Worm (Caenorhabditis elegans) whole organism, mixed stage, embryonic: ENCODE results near the gene wht-2.
A peak's percentile ranks its signal among the peaks of the same experiment; 100 is the strongest.

Source experiments
- M03D4.4 ChIP-seq: sonication (generic microtip); optimal IDR thresholded peaks from 2 replicates; lab custom pipeline; 2017; ENCODE audit warnings: mild to moderate bottlenecking, missing genetic modification characterization, missing compliant biosample characterization
- bed-3 ChIP-seq: fragments of 200-800 bp; sonication (Bioruptor generic); optimal IDR thresholded peaks from 3 replicates; lab custom pipeline; 2018; ENCODE audit warnings: mild to moderate bottlenecking, missing genetic modification characterization, moderate library complexity, missing compliant biosample characterization
- blmp-1 ChIP-seq: fragments of 150-350 bp; optimal IDR thresholded peaks from 2 replicates; lab custom pipeline; 2014; ENCODE audit warnings: missing biosample characterization, missing genetic modification characterization
- ceh-43 ChIP-seq: fragments of 200-800 bp; sonication (Bioruptor generic); optimal IDR thresholded peaks from 2 replicates; lab custom pipeline; 2018; ENCODE audit warnings: mild to moderate bottlenecking, missing genetic modification characterization, moderate library complexity, missing compliant biosample characterization
- ceh-83 ChIP-seq: fragments of 200-800 bp; sonication (Bioruptor generic); optimal IDR thresholded peaks from 2 replicates; lab custom pipeline; 2018; ENCODE audit warnings: mild to moderate bottlenecking, missing genetic modification characterization, missing compliant biosample characterization
- ces-1 ChIP-seq: fragments of 150-350 bp; optimal IDR thresholded peaks from 2 replicates; lab custom pipeline; 2014; ENCODE audit warnings: missing biosample characterization, missing genetic modification reagents, missing genetic modification characterization
- cnd-1 ChIP-seq: fragments of 200-800 bp; sonication (Bioruptor generic); optimal IDR thresholded peaks from 2 replicates; lab custom pipeline; 2018; ENCODE audit warnings: mild to moderate bottlenecking, missing genetic modification characterization, missing compliant biosample characterization
- drap-1 ChIP-seq: fragments of 200-800 bp; sonication (Bioruptor generic); optimal IDR thresholded peaks from 3 replicates; lab custom pipeline; 2018; ENCODE audit warnings: mild to moderate bottlenecking, missing genetic modification characterization, missing compliant biosample characterization
- flh-1 ChIP-seq: fragments of 200-800 bp; sonication (Bioruptor generic); optimal IDR thresholded peaks from 2 replicates; lab custom pipeline; 2018; ENCODE audit warnings: mild to moderate bottlenecking, missing genetic modification characterization, moderate library complexity, missing compliant biosample characterization
- hlh-1 ChIP-seq: fragments of 150-350 bp; optimal IDR thresholded peaks from 2 replicates; lab custom pipeline; 2014; ENCODE audit warnings: missing biosample characterization, missing genetic modification reagents, missing genetic modification characterization
- lin-32 ChIP-seq: fragments of 200-800 bp; sonication (Bioruptor generic); optimal IDR thresholded peaks from 2 replicates; lab custom pipeline; 2018; ENCODE audit warnings: mild to moderate bottlenecking, missing genetic modification characterization, missing compliant biosample characterization
- lsy-2 ChIP-seq: fragments of 150-350 bp; optimal IDR thresholded peaks from 2 replicates; lab custom pipeline; 2014; ENCODE audit warnings: missing biosample characterization, missing genetic modification characterization
- mab-5 ChIP-seq: fragments of 150-350 bp; optimal IDR thresholded peaks from 2 replicates; lab custom pipeline; 2014; ENCODE audit warnings: missing biosample characterization, missing genetic modification characterization
- mep-1 ChIP-seq: fragments of 150-350 bp; optimal IDR thresholded peaks from 2 replicates; lab custom pipeline; 2017; ENCODE audit warnings: missing biosample characterization, missing genetic modification reagents, missing genetic modification characterization, inconsistent platforms
- mls-2 ChIP-seq: sonication (generic microtip); optimal IDR thresholded peaks from 2 replicates; lab custom pipeline; 2016; ENCODE audit warnings: mild to moderate bottlenecking, missing genetic modification characterization, moderate library complexity, missing compliant biosample characterization
- nhr-12 ChIP-seq: fragments of 150-350 bp; optimal IDR thresholded peaks from 2 replicates; lab custom pipeline; 2014; ENCODE audit warnings: missing biosample characterization, missing genetic modification characterization
- nhr-237 ChIP-seq: fragments of 150-350 bp; optimal IDR thresholded peaks from 2 replicates; lab custom pipeline; 2014; ENCODE audit warnings: missing biosample characterization, missing genetic modification characterization
- nhr-28 ChIP-seq: fragments of 150-350 bp; optimal IDR thresholded peaks from 2 replicates; lab custom pipeline; 2014; ENCODE audit warnings: missing biosample characterization, missing genetic modification characterization
- nhr-76 ChIP-seq: sonication (generic microtip); optimal IDR thresholded peaks from 2 replicates; lab custom pipeline; 2017; ENCODE audit warnings: missing biosample characterization, missing genetic modification characterization
- pha-4 ChIP-seq: fragments of 150-350 bp; optimal IDR thresholded peaks from 2 replicates; lab custom pipeline; 2018; ENCODE audit warnings: missing biosample characterization, missing genetic modification reagents, missing genetic modification characterization
- sem-2 ChIP-seq: fragments of 200-800 bp; sonication (Bioruptor generic); optimal IDR thresholded peaks from 2 replicates; lab custom pipeline; 2018; ENCODE audit warnings: mild to moderate bottlenecking, missing genetic modification characterization, missing compliant biosample characterization
- snpc-4 ChIP-seq: fragments of 150-350 bp; optimal IDR thresholded peaks from 2 replicates; lab custom pipeline; 2014; ENCODE audit warnings: missing biosample characterization, missing genetic modification characterization
- tbx-8 ChIP-seq: fragments of 200-800 bp; sonication (Bioruptor generic); optimal IDR thresholded peaks from 2 replicates; lab custom pipeline; 2018; ENCODE audit warnings: mild to moderate bottlenecking, missing genetic modification characterization, moderate library complexity, missing compliant biosample characterization
- unc-120 ChIP-seq: sonication (generic microtip); optimal IDR thresholded peaks from 2 replicates; lab custom pipeline; 2017; ENCODE audit warnings: missing genetic modification characterization, missing compliant biosample characterization; ENCODE audit not compliant: poor library complexity, severe bottlenecking
- unc-62 ChIP-seq: fragments of 150-350 bp; optimal IDR thresholded peaks from 2 replicates; lab custom pipeline; 2014; ENCODE audit warnings: missing biosample characterization, missing genetic modification reagents, missing genetic modification characterization
- zip-8 ChIP-seq: fragments of 150-350 bp; optimal IDR thresholded peaks from 2 replicates; lab custom pipeline; 2014; ENCODE audit warnings: missing biosample characterization, missing genetic modification characterization
- ztf-11 ChIP-seq: fragments of 150-350 bp; optimal IDR thresholded peaks from 2 replicates; lab custom pipeline; 2014; ENCODE audit warnings: missing biosample characterization, missing genetic modification characterization

wht-2 gene

ce11 chrIV:11492345-11492744 is 22.1 kb downstream of the wht-2 start:
- TF ChIP-seq ztf-11 (tag; lab: Kevin White, UChicago): no peak
- TF ChIP-seq pha-4 (tag; lab: Kevin White, UChicago): no peak
- no peak for TF ChIP-seq bed-3
- TF ChIP-seq drap-1 (GFP tag; lab: Kevin White, UChicago): no peak
- TF ChIP-seq mab-5: no peak
- TF ChIP-seq, all 35 proteins: peak for 0

DNA sequence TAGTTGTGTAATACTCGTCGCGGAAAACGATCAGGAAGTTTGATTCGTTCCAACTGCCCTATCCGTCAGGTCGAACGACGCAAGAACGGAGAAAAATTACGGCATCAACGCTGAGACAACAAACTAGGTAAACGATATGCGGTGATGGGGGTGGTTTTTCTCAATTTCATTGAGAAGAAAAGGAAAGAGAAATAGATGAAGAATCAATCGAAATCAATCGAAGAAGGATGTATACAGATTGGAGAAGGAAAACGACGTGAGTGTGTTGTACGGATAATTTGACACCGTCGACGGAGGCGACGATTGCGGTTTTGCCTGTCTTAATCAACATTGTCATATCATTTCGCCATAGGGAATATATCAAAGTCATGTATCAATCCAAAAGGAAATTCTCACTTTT is 23.7 kb downstream of the wht-2 start:
- TF ChIP-seq nhr-76 (tag; lab: Kevin White, UChicago): no peak

- TF ChIP-seq tbx-8 (GFP tag; lab: Kevin White, UChicago): no peak
- TF ChIP-seq flh-1 (GFP tag; lab: Kevin White, UChicago): no peak
- no peak for TF ChIP-seq ceh-83 (GFP tag; lab: Kevin White, UChicago)
- TF ChIP-seq ces-1 (GFP tag; lab: Kevin White, UChicago): peak; percentile 47
- TF ChIP-seq hlh-1 (tag; lab: Kevin White, UChicago): no peak
Observed at ce11 chrIV:11494924-11495323, 24.7 kb downstream of the wht-2 start.

ce11 chrIV:11498169-11498568 is 27.9 kb downstream of the wht-2 start, which contains the start of gene sms-1:
TSS of gene sms-1 (minus strand) at chrIV:11498174.
- TF ChIP-seq drap-1 (GFP tag; lab: Kevin White, UChicago) (no peak), mls-2 (tag; lab: Kevin White, UChicago) (no peak), ztf-11 (tag; lab: Kevin White, UChicago) (no peak), bed-3 (no peak), lin-32 (GFP tag; lab: Kevin White, UChicago) (no peak), flh-1 (GFP tag; lab: Kevin White, UChicago) (no peak), nhr-76 (tag; lab: Kevin White, UChicago) (no peak), zip-8 (tag; lab: Kevin White, UChicago) (no peak), blmp-1 (tag; lab: Kevin White, UChicago) (no peak), unc-120 (tag; lab: Kevin White, UChicago) (no peak)

DNA sequence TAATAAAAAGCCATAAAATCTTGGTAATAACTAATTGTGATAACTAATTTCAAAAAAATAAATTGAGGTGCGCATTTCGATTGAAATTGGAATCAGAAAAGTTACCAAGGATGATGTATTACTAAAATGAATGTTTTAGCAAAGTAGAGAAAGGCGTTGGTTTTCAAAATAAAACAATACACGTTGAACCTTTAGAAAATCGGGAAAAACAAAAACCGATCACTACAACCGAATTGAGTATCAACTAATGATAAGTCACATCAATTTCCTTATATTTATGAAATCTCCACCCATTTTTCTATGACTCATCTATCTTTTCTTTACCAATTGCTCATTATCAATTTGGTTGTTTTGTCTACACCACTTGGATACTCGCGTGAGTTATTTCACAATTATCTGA is 30.2 kb downstream of the wht-2 start, which contains the start of gene H21P03.10:
Gene H21P03.10, plus strand, starts transcription at position 301 of the 400 bp plus-strand sequence.
- TF ChIP-seq M03D4.4 (no peak), nhr-12 (tag; lab: Kevin White, UChicago) (no peak), lsy-2 (tag; lab: Kevin White, UChicago) (no peak), nhr-76 (tag; lab: Kevin White, UChicago) (no peak), blmp-1 (tag; lab: Kevin White, UChicago) (no peak), drap-1 (GFP tag; lab: Kevin White, UChicago) (no peak), unc-62 (GFP tag; lab: Kevin White, UChicago) (no peak), nhr-28 (tag; lab: Kevin White, UChicago) (no peak), tbx-8 (GFP tag; lab: Kevin White, UChicago) (no peak), nhr-237 (no peak), zip-8 (tag; lab: Kevin White, UChicago) (no peak), sem-2 (GFP tag; lab: Kevin White, UChicago) (no peak)

DNA sequence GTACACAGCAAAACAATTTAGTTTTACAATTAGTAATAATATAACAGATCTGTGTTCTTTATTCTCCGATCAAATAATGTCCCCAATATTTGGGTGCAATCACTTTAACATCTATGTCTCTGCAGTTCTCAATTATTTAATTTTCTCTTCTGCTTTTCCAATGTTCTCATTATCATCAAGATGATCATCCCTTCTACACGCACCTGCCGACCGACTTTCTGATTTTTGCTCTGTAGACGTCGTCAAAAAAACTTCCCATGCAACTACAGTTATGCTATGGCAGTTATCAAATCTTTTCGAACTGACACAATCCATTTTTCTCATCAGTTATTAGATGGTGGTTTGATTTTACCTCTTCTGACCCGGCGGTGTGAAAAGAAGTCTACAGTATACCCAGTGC is 33.4 kb downstream of the wht-2 start:
- TF ChIP-seq lsy-2 (tag; lab: Kevin White, UChicago) (no peak), tbx-8 (GFP tag; lab: Kevin White, UChicago) (no peak), zip-8 (tag; lab: Kevin White, UChicago) (no peak), snpc-4 (tag; lab: Kevin White, UChicago) (no peak), ceh-43 (no peak), flh-1 (GFP tag; lab: Kevin White, UChicago) (no peak), blmp-1 (tag; lab: Kevin White, UChicago) (no peak), nhr-28 (tag; lab: Kevin White, UChicago) (no peak), cnd-1 (no peak)

DNA sequence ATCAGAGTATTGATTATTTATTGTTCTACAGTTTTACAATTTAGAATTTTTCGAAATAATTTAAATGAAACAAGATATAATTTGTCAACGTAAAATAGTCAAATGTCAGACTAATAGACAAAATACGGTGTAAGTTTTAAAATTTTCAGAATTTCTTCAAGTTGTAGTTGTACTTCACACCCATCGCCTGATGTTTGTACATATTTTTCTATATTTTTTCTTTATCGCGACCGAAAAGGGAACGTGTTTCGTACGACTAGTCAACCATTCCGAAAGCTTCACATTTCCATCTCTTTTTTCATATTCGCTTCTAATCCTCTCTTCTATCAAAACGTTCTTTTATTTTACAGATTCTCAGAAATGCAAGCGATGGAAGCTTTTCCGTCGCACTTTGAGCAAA is 34.2 kb downstream of the wht-2 start, which contains the start of gene twk-25:
Gene twk-25, plus strand, starts transcription at position 301 of the 400 bp plus-strand sequence.
- TF ChIP-seq mls-2 (tag; lab: Kevin White, UChicago) (no peak), nhr-237 (no peak), pha-4 (tag; lab: Kevin White, UChicago) (no peak), ztf-11 (tag; lab: Kevin White, UChicago) (no peak), hlh-1 (tag; lab: Kevin White, UChicago) (no peak), lsy-2 (tag; lab: Kevin White, UChicago) (no peak), mep-1 (tag; lab: Kevin White, UChicago) (no peak), sem-2 (GFP tag; lab: Kevin White, UChicago) (no peak)
- TF ChIP-seq, all 35 proteins: peak for 0
